Fruit fly (Drosophila melanogaster): ENCODE data around the gene spo.

dm6 chr3L:5637477-5637876 lies 45.1 kb upstream of the spo start:
- TF ChIP-seq CG5204 (GFP tag; optimal IDR thresholded peaks at IDR 0.05) (no peak), CG7101 (tag; optimal IDR thresholded peaks at IDR 0.05) (no peak), pad (GFP tag; optimal IDR thresholded peaks at IDR 0.05) (no peak), kay (GFP tag; ENCODE audit: borderline replicate concordance) (no peak), Hr96 (GFP tag; optimal IDR thresholded peaks at IDR 0.05) (no peak), bab1 (GFP tag; optimal IDR thresholded peaks at IDR 0.05) (no peak), ovo (GFP tag; optimal IDR thresholded peaks at IDR 0.05) (no peak), CG12768 (GFP tag; optimal IDR thresholded peaks at IDR 0.05) (no peak), Clk (GFP tag; optimal IDR thresholded peaks at IDR 0.05) (no peak), Crg-1 (GFP tag; optimal IDR thresholded peaks at IDR 0.05) (no peak), CG11617 (GFP tag; optimal IDR thresholded peaks at IDR 0.05) (no peak)

All from whole organism, adult.